Worm (Caenorhabditis elegans) whole organism, L2 larva: ENCODE measurements around the gene K08D9.10.

Experiments
- C34F6.9 ChIP-seq: fragments of 150-350 bp; optimal IDR thresholded peaks from 2 replicates; lab custom pipeline; 2014; ENCODE audit warnings: missing biosample characterization, missing genetic modification characterization
- F13H6.1 ChIP-seq: sonication (generic microtip); optimal IDR thresholded peaks from 2 replicates; lab custom pipeline; 2016; ENCODE audit warnings: missing genetic modification characterization, missing compliant biosample characterization
- Y55F3AM.14 ChIP-seq: fragments of 200-800 bp; sonication (Bioruptor generic); optimal IDR thresholded peaks from 2 replicates; lab custom pipeline; 2018; ENCODE audit warnings: mild to moderate bottlenecking, missing genetic modification characterization, missing compliant biosample characterization
- alr-1 ChIP-seq: fragments of 150-350 bp; optimal IDR thresholded peaks from 2 replicates; lab custom pipeline; 2014; ENCODE audit warnings: missing biosample characterization, missing genetic modification characterization
- blmp-1 ChIP-seq: sonication (generic microtip); optimal IDR thresholded peaks from 2 replicates; lab custom pipeline; 2017; ENCODE audit warnings: missing genetic modification characterization, mild to moderate bottlenecking, missing compliant biosample characterization, antibody characterized with exemption, moderate library complexity; ENCODE audit not compliant: insufficient read depth
- ceh-16 ChIP-seq: fragments of 150-350 bp; optimal IDR thresholded peaks from 2 replicates; lab custom pipeline; 2014; ENCODE audit warnings: missing biosample characterization, missing genetic modification characterization
- crh-2 ChIP-seq: sonication (generic microtip); optimal IDR thresholded peaks from 2 replicates; lab custom pipeline; 2017; ENCODE audit warnings: missing biosample characterization, missing genetic modification characterization
- dmd-4 ChIP-seq: sonication (generic microtip); optimal IDR thresholded peaks from 2 replicates; lab custom pipeline; 2017; ENCODE audit warnings: missing biosample characterization, missing genetic modification characterization
- egl-27 ChIP-seq: sonication (generic microtip); optimal IDR thresholded peaks from 3 replicates; lab custom pipeline; 2017; ENCODE audit warnings: missing biosample characterization, missing genetic modification reagents, missing genetic modification characterization
- elt-1 ChIP-seq: fragments of 150-350 bp; optimal IDR thresholded peaks from 2 replicates; lab custom pipeline; 2014; ENCODE audit warnings: missing biosample characterization, missing genetic modification characterization
- elt-3 ChIP-seq: sonication (generic microtip); optimal IDR thresholded peaks from 2 replicates; lab custom pipeline; 2017; ENCODE audit warnings: missing biosample characterization, missing genetic modification characterization
- fos-1 ChIP-seq: fragments of 150-350 bp; optimal IDR thresholded peaks from 2 replicates; lab custom pipeline; 2014; ENCODE audit warnings: missing biosample characterization, missing genetic modification characterization
- gmeb-1 ChIP-seq: fragments of 150-350 bp; optimal IDR thresholded peaks from 2 replicates; lab custom pipeline; 2014; ENCODE audit warnings: missing biosample characterization, missing genetic modification characterization
- lin-11 ChIP-seq: fragments of 150-350 bp; sonication (generic microtip); optimal IDR thresholded peaks from 2 replicates; lab custom pipeline; 2014; ENCODE audit warnings: missing biosample characterization, missing genetic modification characterization, inconsistent platforms, mixed read lengths
- lin-13 ChIP-seq: fragments of 150-350 bp; optimal IDR thresholded peaks from 2 replicates; lab custom pipeline; 2014; ENCODE audit warnings: missing biosample characterization, missing genetic modification reagents, missing genetic modification characterization
- lin-39 ChIP-seq: fragments of 150-350 bp; optimal IDR thresholded peaks from 2 replicates; lab custom pipeline; 2014; ENCODE audit warnings: missing biosample characterization, missing genetic modification reagents, missing genetic modification characterization
- lsy-2 ChIP-seq, 2 experiments: fragments of 150-350 bp in 1 of 2; sonication (generic microtip) in 1 of 2; optimal IDR thresholded peaks; 2 replicates each; lab custom pipeline; 2014 to 2017; ENCODE audit warnings: missing biosample characterization in 2 of 2, missing genetic modification characterization in 2 of 2
- mab-5 ChIP-seq: fragments of 150-350 bp; optimal IDR thresholded peaks from 2 replicates; lab custom pipeline; 2014; ENCODE audit warnings: missing biosample characterization, missing genetic modification characterization
- mbf-1 ChIP-seq: sonication (generic microtip); optimal IDR thresholded peaks from 2 replicates; lab custom pipeline; 2017; ENCODE audit warnings: missing biosample characterization, missing genetic modification characterization
- nhr-10 ChIP-seq: sonication (generic microtip); optimal IDR thresholded peaks from 2 replicates; lab custom pipeline; 2017; ENCODE audit warnings: missing biosample characterization, missing genetic modification characterization
- nhr-12 ChIP-seq: fragments of 150-350 bp; optimal IDR thresholded peaks from 2 replicates; lab custom pipeline; 2014; ENCODE audit warnings: missing biosample characterization, missing genetic modification characterization
- nhr-21 ChIP-seq: fragments of 150-350 bp; optimal IDR thresholded peaks from 2 replicates; lab custom pipeline; 2014; ENCODE audit warnings: missing biosample characterization, missing genetic modification characterization
- nhr-23 ChIP-seq: fragments of 150-350 bp; optimal IDR thresholded peaks from 2 replicates; lab custom pipeline; 2014; ENCODE audit warnings: missing biosample characterization, missing genetic modification reagents, missing genetic modification characterization
- nhr-237 ChIP-seq: fragments of 150-350 bp; optimal IDR thresholded peaks from 2 replicates; lab custom pipeline; 2014; ENCODE audit warnings: missing biosample characterization, missing genetic modification characterization
- nhr-25 ChIP-seq: fragments of 150-350 bp; sonication (generic microtip); optimal IDR thresholded peaks from 3 replicates; lab custom pipeline; 2014; ENCODE audit warnings: missing biosample characterization, missing genetic modification characterization
- nhr-6 ChIP-seq: fragments of 150-350 bp; optimal IDR thresholded peaks from 2 replicates; lab custom pipeline; 2014; ENCODE audit warnings: missing biosample characterization, missing genetic modification characterization
- nhr-77 ChIP-seq: fragments of 150-350 bp; optimal IDR thresholded peaks from 2 replicates; lab custom pipeline; 2014; ENCODE audit warnings: missing biosample characterization, missing genetic modification characterization
- sem-4 ChIP-seq: fragments of 150-350 bp; optimal IDR thresholded peaks from 2 replicates; lab custom pipeline; 2014; ENCODE audit warnings: missing biosample characterization, missing genetic modification reagents, missing genetic modification characterization
- skn-1 ChIP-seq: sonication (generic microtip); optimal IDR thresholded peaks from 2 replicates; lab custom pipeline; 2017; ENCODE audit warnings: missing biosample characterization, missing genetic modification characterization
- sma-3 ChIP-seq: sonication (generic microtip); optimal IDR thresholded peaks from 2 replicates; lab custom pipeline; 2016; ENCODE audit warnings: missing genetic modification reagents, missing genetic modification characterization, missing compliant biosample characterization
- snpc-4 ChIP-seq: fragments of 150-350 bp; optimal IDR thresholded peaks from 2 replicates; lab custom pipeline; 2014; ENCODE audit warnings: missing biosample characterization, missing genetic modification characterization
- unc-55 ChIP-seq: fragments of 150-350 bp; sonication (generic microtip); optimal IDR thresholded peaks from 3 replicates; lab custom pipeline; 2014; ENCODE audit warnings: missing biosample characterization, missing genetic modification reagents, missing genetic modification characterization
- unc-62 ChIP-seq: fragments of 150-350 bp; optimal IDR thresholded peaks from 2 replicates; lab custom pipeline; 2014; ENCODE audit warnings: missing biosample characterization, missing genetic modification reagents, missing genetic modification characterization

K08D9.10 gene

ce11 chrV:3227373-3227772, 3.3 kb upstream of the K08D9.10 start, which contains the start of gene K08D9.2:
TSS of gene K08D9.2 (plus strand) at chrV:3227673.
- TF ChIP-seq nhr-25 = no peak
- no peak for TF ChIP-seq dmd-4 (tag; lab: Kevin White, UChicago)
- no peak for TF ChIP-seq nhr-77 (tag; lab: Kevin White, UChicago)
- no peak for TF ChIP-seq ceh-16 (tag; lab: Kevin White, UChicago)
- no peak for TF ChIP-seq mab-5 (tag; lab: Kevin White, UChicago)
- TF ChIP-seq lin-13 (GFP tag; lab: Kevin White, UChicago) = no peak
- TF ChIP-seq nhr-10 (tag; lab: Kevin White, UChicago) = no peak
- no peak for TF ChIP-seq nhr-21 (tag; lab: Kevin White, UChicago)
- TF ChIP-seq nhr-6 (tag; lab: Kevin White, UChicago) = no peak
- no peak for TF ChIP-seq elt-3 (tag; lab: Kevin White, UChicago)
- no peak for TF ChIP-seq unc-55 (GFP tag; lab: Kevin White, UChicago)
- TF ChIP-seq skn-1 (tag; lab: Kevin White, UChicago) = no peak
- no peak for TF ChIP-seq gmeb-1 (tag; lab: Kevin White, UChicago)

ce11 chrV:3230150-3230549, 547 bp upstream of the K08D9.10 start:
- TF ChIP-seq lin-39 (tag; lab: Kevin White, UChicago) = no peak
- no peak for TF ChIP-seq lin-11 (tag; lab: Kevin White, UChicago)
- no peak for TF ChIP-seq nhr-21 (tag; lab: Kevin White, UChicago)

ce11 chrV:3234887-3235286, 4.2 kb downstream of the K08D9.10 start, which contains the start of gene K08D9.6:
TSS of gene K08D9.6 (minus strand) at chrV:3234987.
- TF ChIP-seq nhr-77 (tag; lab: Kevin White, UChicago) (no peak), alr-1 (tag; lab: Kevin White, UChicago) (no peak)

ce11 chrV:3236610-3237009, 5.9 kb downstream of the K08D9.10 start, which contains the start of the genes K08D9.9 and str-16:
TSS of gene K08D9.9 (minus strand) at chrV:3236710.
TSS of gene str-16 (plus strand) at chrV:3236875.
- no peak for TF ChIP-seq egl-27
- TF ChIP-seq Y55F3AM.14 (GFP tag; lab: Kevin White, UChicago) = no peak
- TF ChIP-seq snpc-4 (tag; lab: Kevin White, UChicago) = no peak
- no peak for TF ChIP-seq blmp-1 (tag; lab: Kevin White, UChicago)
- no peak for TF ChIP-seq crh-2
- TF ChIP-seq elt-1 (tag; lab: Kevin White, UChicago) = no peak
- TF ChIP-seq lsy-2 (tag; optimal IDR thresholded peaks at IDR 0.05; lab: Kevin White, UChicago) = no peak
- no peak for TF ChIP-seq lin-11 (tag; lab: Kevin White, UChicago)
- TF ChIP-seq unc-62 (GFP tag; lab: Kevin White, UChicago) = no peak
- TF ChIP-seq, all 48 proteins: peak for 0

- no peak for TF ChIP-seq skn-1 (tag; lab: Kevin White, UChicago)
- TF ChIP-seq nhr-23 (tag; lab: Kevin White, UChicago) = no peak
- no peak for TF ChIP-seq fos-1 (tag; lab: Kevin White, UChicago)
- TF ChIP-seq dmd-4 (tag; lab: Kevin White, UChicago) = no peak
- TF ChIP-seq lin-39 (tag; lab: Kevin White, UChicago) = no peak
- no peak for TF ChIP-seq gmeb-1 (tag; lab: Kevin White, UChicago)
- TF ChIP-seq ceh-16 (tag; lab: Kevin White, UChicago) = no peak
- TF ChIP-seq C34F6.9 (tag; lab: Kevin White, UChicago) = no peak
- TF ChIP-seq nhr-237 (tag; lab: Kevin White, UChicago) = no peak
Observed at ce11 chrV:3241175-3241574, 10.5 kb downstream of the K08D9.10 start, which contains the start of gene srj-11. TSS of gene srj-11 (plus strand) at chrV:3241424.

- no peak for TF ChIP-seq Y55F3AM.14 (GFP tag; lab: Kevin White, UChicago)
- no peak for TF ChIP-seq nhr-12
- TF ChIP-seq F13H6.1 (tag; lab: Kevin White, UChicago) = no peak
- no peak for TF ChIP-seq ceh-16 (tag; lab: Kevin White, UChicago)
- TF ChIP-seq elt-3 (tag; lab: Kevin White, UChicago) = no peak
- TF ChIP-seq nhr-6 (tag; lab: Kevin White, UChicago) = no peak
- TF ChIP-seq nhr-25 = no peak
- TF ChIP-seq mbf-1 (tag; lab: Kevin White, UChicago) = no peak
- no peak for TF ChIP-seq sem-4 (tag; lab: Kevin White, UChicago)
- TF ChIP-seq sma-3 (GFP tag; lab: Kevin White, UChicago) = no peak
Observed at ce11 chrV:3242984-3243383, 12.3 kb downstream of the K08D9.10 start, which contains the start of gene gst-23. TSS of gene gst-23 (plus strand) at chrV:3243284.
